Worm (Caenorhabditis elegans): Measurements from ENCODE around the gene K02D10.3.
A peak's percentile ranks its signal among the peaks of the same experiment; 100 is the strongest.

Gene K02D10.3

ce11 chrIII:8786077-8786476, 14.3 kb upstream of the K02D10.3 start, which contains the start of gene K02D10.8:
TSS of gene K02D10.8 (plus strand) at chrIII:8786377.
- TF ChIP-seq dve-1 (tag; optimal IDR thresholded peaks at IDR 0.05): no peak
- no peak for TF ChIP-seq pha-2 (tag; optimal IDR thresholded peaks at IDR 0.05)
- TF ChIP-seq ahr-1 (tag; optimal IDR thresholded peaks at IDR 0.05): no peak
- no peak for TF ChIP-seq eyg-1 (tag; optimal IDR thresholded peaks at IDR 0.05)
- TF ChIP-seq C08G9.2 (tag; optimal IDR thresholded peaks at IDR 0.05): no peak
- TF ChIP-seq unc-3 (GFP tag; conservative IDR thresholded peaks at IDR 0.05): no peak
- no peak for TF ChIP-seq unc-3 (tag; optimal IDR thresholded peaks at IDR 0.05)
- TF ChIP-seq gmeb-2 (tag; optimal IDR thresholded peaks at IDR 0.05): no peak
- no peak for TF ChIP-seq ama-1 (optimal IDR thresholded peaks at IDR 0.05)
- no peak for TF ChIP-seq ztf-16 (tag; optimal IDR thresholded peaks at IDR 0.05)
- TF ChIP-seq nhr-232 (tag; optimal IDR thresholded peaks at IDR 0.05): no peak
- no peak for TF ChIP-seq elt-2 (tag; optimal IDR thresholded peaks at IDR 0.05)
- no peak for TF ChIP-seq ceh-2 (tag; optimal IDR thresholded peaks at IDR 0.05)
- no peak for TF ChIP-seq mec-3 (tag; optimal IDR thresholded peaks at IDR 0.05; ENCODE audit: borderline replicate concordance)
- TF ChIP-seq syd-9 (tag; optimal IDR thresholded peaks at IDR 0.05): no peak
- no peak for TF ChIP-seq pax-1 (tag; optimal IDR thresholded peaks at IDR 0.05)
- no peak for TF ChIP-seq rnt-1 (tag; optimal IDR thresholded peaks at IDR 0.05)
- TF ChIP-seq ceh-48 (tag; optimal IDR thresholded peaks at IDR 0.05): no peak
- no peak for TF ChIP-seq ref-2 (tag; optimal IDR thresholded peaks at IDR 0.05)

ce11 chrIII:8785426-8785825, 13.7 kb upstream of the K02D10.3 start:
- TF ChIP-seq lim-6 (tag; optimal IDR thresholded peaks at IDR 0.05) (no peak), hlh-30 (tag; optimal IDR thresholded peaks at IDR 0.05; ENCODE audit: insufficient read depth) (peak; percentile 58), ceh-18 (tag; optimal IDR thresholded peaks at IDR 0.05) (peak; percentile 65)

- TF ChIP-seq unc-42 (tag; optimal IDR thresholded peaks at IDR 0.05): no peak
- no peak for TF ChIP-seq fax-1 (tag; optimal IDR thresholded peaks at IDR 0.05)
- no peak for TF ChIP-seq hlh-6 (tag; optimal IDR thresholded peaks at IDR 0.05)
- no peak for TF ChIP-seq pat-9 (tag; optimal IDR thresholded peaks at IDR 0.05)
- no peak for TF ChIP-seq unc-3 (GFP tag; conservative IDR thresholded peaks at IDR 0.05)
- no peak for TF ChIP-seq unc-3 (tag; optimal IDR thresholded peaks at IDR 0.05)
- peak; percentile 9 for TF ChIP-seq ceh-18 (tag; optimal IDR thresholded peaks at IDR 0.05)
- no peak for TF ChIP-seq fkh-10 (GFP tag; optimal IDR thresholded peaks at IDR 0.05)
- TF ChIP-seq sox-2 (GFP tag; IDR thresholded peaks at IDR 0.05): no peak
Observed at ce11 chrIII:8784500-8784899, 12.7 kb upstream of the K02D10.3 start.

- TF ChIP-seq nhr-232 (tag; optimal IDR thresholded peaks at IDR 0.05) (no peak), eyg-1 (tag; optimal IDR thresholded peaks at IDR 0.05) (no peak), ets-4 (tag; optimal IDR thresholded peaks at IDR 0.05) (no peak), hlh-13 (GFP tag; optimal IDR thresholded peaks at IDR 0.05) (no peak), pax-1 (tag; optimal IDR thresholded peaks at IDR 0.05) (no peak), ceh-31 (tag; optimal IDR thresholded peaks at IDR 0.05) (no peak), hlh-30 (tag; optimal IDR thresholded peaks at IDR 0.05; ENCODE audit: insufficient read depth) (no peak), ceh-6 (GFP tag; optimal IDR thresholded peaks at IDR 0.05) (no peak), sox-4 (tag; optimal IDR thresholded peaks at IDR 0.05) (no peak), ttx-3 (tag; optimal IDR thresholded peaks at IDR 0.05) (no peak), nfya-1 (tag; optimal IDR thresholded peaks at IDR 0.05) (no peak), ceh-9 (tag; optimal IDR thresholded peaks at IDR 0.05) (no peak)
Observed at ce11 chrIII:8782744-8783143, 11.0 kb upstream of the K02D10.3 start.

ce11 chrIII:8782080-8782479, 10.3 kb upstream of the K02D10.3 start:
- no peak for TF ChIP-seq K02D7.2 (tag; optimal IDR thresholded peaks at IDR 0.05)
- no peak for TF ChIP-seq pag-3 (tag; optimal IDR thresholded peaks at IDR 0.05; ENCODE audit: borderline replicate concordance)
- no peak for TF ChIP-seq ama-1 (optimal IDR thresholded peaks at IDR 0.05)
- peak; percentile 14 for TF ChIP-seq ceh-31 (tag; optimal IDR thresholded peaks at IDR 0.05)
